Fruit fly (Drosophila melanogaster): ENCODE data around the gene Taf12.

Taf12 gene

DNA sequence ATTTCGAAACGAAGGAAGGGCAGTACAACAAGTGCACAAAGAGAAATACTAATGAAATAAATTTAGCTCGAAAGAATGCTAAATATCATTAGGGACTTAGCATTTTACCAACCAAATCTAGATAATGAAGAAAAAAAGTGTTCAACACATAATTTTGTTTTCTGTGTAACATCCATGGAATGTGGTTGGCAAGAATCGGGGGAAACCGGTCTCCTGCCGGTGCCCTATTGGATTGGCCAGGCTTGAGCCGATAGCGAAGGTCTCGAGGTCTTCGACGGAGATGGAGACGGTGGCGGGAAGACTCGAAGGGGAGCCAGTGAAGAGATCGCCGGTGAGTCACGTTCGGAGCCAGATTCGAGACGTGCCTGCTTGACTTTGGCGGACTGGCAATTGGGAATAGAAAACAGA is 21.7 kb downstream of the Taf12 start (continued):
- no peak for TF ChIP-seq mld (GFP tag; IDR thresholded peaks at IDR 0.05; ENCODE audit: partially characterized antibody)
- TF ChIP-seq Med (GFP tag): peak; percentile 81
- TF ChIP-seq Meics (GFP tag; optimal IDR thresholded peaks at IDR 0.05): peak; percentile 50
- TF ChIP-seq unc-4 (GFP tag; IDR thresholded peaks at IDR 0.05; ENCODE audit: partially characterized antibody): no peak
- peak; percentile 84 for TF ChIP-seq nom (GFP tag; optimal IDR thresholded peaks at IDR 0.05)
- TF ChIP-seq gfzf (GFP tag; optimal IDR thresholded peaks at IDR 0.05): no peak
- no peak for TF ChIP-seq Scr (GFP tag; IDR thresholded peaks at IDR 0.05; ENCODE audit: partially characterized antibody)
- no peak for TF ChIP-seq az2 (GFP tag; optimal IDR thresholded peaks at IDR 0.05)
- no peak for TF ChIP-seq CG7963 (GFP tag; IDR thresholded peaks at IDR 0.05; ENCODE audit: partially characterized antibody)
- no peak for TF ChIP-seq CG12219 (GFP tag; optimal IDR thresholded peaks at IDR 0.05)
- TF ChIP-seq fd64A (GFP tag; optimal IDR thresholded peaks at IDR 0.05): no peak
- peak; percentile 29 for TF ChIP-seq caup (GFP tag; optimal IDR thresholded peaks at IDR 0.05; ENCODE audit: severe bottlenecking)
- no peak for TF ChIP-seq gcm2 (GFP tag; optimal IDR thresholded peaks at IDR 0.05)
- TF ChIP-seq ind (GFP tag; optimal IDR thresholded peaks at IDR 0.05): peak; percentile 0
- no peak for TF ChIP-seq hbn (GFP tag; IDR thresholded peaks at IDR 0.05; ENCODE audit: partially characterized antibody)
- peak; percentile 46 for TF ChIP-seq Nf-YB (GFP tag; optimal IDR thresholded peaks at IDR 0.05)
- no peak for TF ChIP-seq CG17385 (GFP tag; optimal IDR thresholded peaks at IDR 0.05)
- peak; percentile 10 for TF ChIP-seq Sox102F (GFP tag; optimal IDR thresholded peaks at IDR 0.05)
- TF ChIP-seq luna (GFP tag; optimal IDR thresholded peaks at IDR 0.05): no peak
- no peak for TF ChIP-seq CG6272 (GFP tag; IDR thresholded peaks at IDR 0.05)
- 0 out of 3 replicates have a peak, but pooled peaks have one; percentile 35 for TF ChIP-seq Dbx (GFP tag; IDR thresholded peaks at IDR 0.05)
- TF ChIP-seq corto (GFP tag; optimal IDR thresholded peaks at IDR 0.05): peak; percentile 73
- no peak for TF ChIP-seq amos (GFP tag; IDR thresholded peaks at IDR 0.05; ENCODE audit: partially characterized antibody)
- no peak for TF ChIP-seq Abd-B (GFP tag; optimal IDR thresholded peaks at IDR 0.05)
- TF ChIP-seq CG11504 (tag; optimal IDR thresholded peaks at IDR 0.05): peak; percentile 54
- no peak for TF ChIP-seq schlank (tag; optimal IDR thresholded peaks at IDR 0.05)
- no peak for TF ChIP-seq Myb (GFP tag; optimal IDR thresholded peaks at IDR 0.05)
- TF ChIP-seq pan (optimal IDR thresholded peaks at IDR 0.05): no peak
- no peak for TF ChIP-seq pan (GFP tag; optimal IDR thresholded peaks at IDR 0.05 in 1 of 2, IDR thresholded peaks at IDR 0.05 in 1 of 2)
- no peak for TF ChIP-seq CG13775 (GFP tag; optimal IDR thresholded peaks at IDR 0.05)
- peak; percentile 64; the same call in 1 of the 2 replicates for TF ChIP-seq Xrp1 (GFP tag; IDR thresholded peaks at IDR 0.05)
- no peak for TF ChIP-seq bigmax (GFP tag; optimal IDR thresholded peaks at IDR 0.05)
- peak; percentile 26 for TF ChIP-seq CG12155 (GFP tag; optimal IDR thresholded peaks at IDR 0.05)
- TF ChIP-seq Deaf1 (tag; optimal IDR thresholded peaks at IDR 0.05): peak; percentile 15
- TF ChIP-seq gem (tag; optimal IDR thresholded peaks at IDR 0.05): peak; percentile 55
- TF ChIP-seq scrt (GFP tag; optimal IDR thresholded peaks at IDR 0.05): peak; percentile 1
- TF ChIP-seq Blimp-1 (GFP tag; optimal IDR thresholded peaks at IDR 0.05): peak; percentile 46
- TF ChIP-seq nau (GFP tag; optimal IDR thresholded peaks at IDR 0.05): no peak
- TF ChIP-seq sd (tag; optimal IDR thresholded peaks at IDR 0.05): peak; percentile 99
- peak; percentile 47 for TF ChIP-seq CG12391 (tag; optimal IDR thresholded peaks at IDR 0.05)
- no peak for TF ChIP-seq Dek (tag; optimal IDR thresholded peaks at IDR 0.05)
- TF ChIP-seq Sox100B (GFP tag; optimal IDR thresholded peaks at IDR 0.05): no peak
- peak; percentile 14; the same call in 1 of the 2 replicates for TF ChIP-seq CG31441 (GFP tag; IDR thresholded peaks at IDR 0.05)
- TF ChIP-seq ATbp (GFP tag; optimal IDR thresholded peaks at IDR 0.05): peak; percentile 12
- peak; percentile 10 for TF ChIP-seq dmrt99B (tag; optimal IDR thresholded peaks at IDR 0.05)
- no peak for TF ChIP-seq otp (GFP tag; IDR thresholded peaks at IDR 0.05)
- TF ChIP-seq sr (GFP tag; IDR thresholded peaks at IDR 0.05): no peak
- no peak for TF ChIP-seq CG1233 (GFP tag; optimal IDR thresholded peaks at IDR 0.05)
- peak; percentile 61; the same call in 1 of the 3 replicates for TF ChIP-seq CG11456 (GFP tag; IDR thresholded peaks at IDR 0.05)

All from whole organism, embryonic.